Fruit fly (Drosophila melanogaster): ENCODE measurements around the gene CG42780.

Gene CG42780

dm6 chrX:7291850-7292499 is 40.0 kb downstream of the CG42780 start (continued):
- TF ChIP-seq Gsc (GFP tag; IDR thresholded peaks at IDR 0.05) (peak; percentile 33; the same call in 1 of the 2 replicates), al (GFP tag; IDR thresholded peaks at IDR 0.05) (no peak), E2f2 (GFP tag; IDR thresholded peaks at IDR 0.05) (peak; percentile 21; the same call in 1 of the 2 replicates), CG7556 (GFP tag; optimal IDR thresholded peaks at IDR 0.05) (peak; percentile 80), CG2116 (GFP tag; optimal IDR thresholded peaks at IDR 0.05) (peak; percentile 23), CG15601 (tag; optimal IDR thresholded peaks at IDR 0.05) (peak; percentile 81), H15 (GFP tag; IDR thresholded peaks at IDR 0.05) (no peak; the same call in 2 of the 3 replicates), zen2 (GFP tag; IDR thresholded peaks at IDR 0.05; ENCODE audit: partially characterized antibody) (no peak), ci (GFP tag; IDR thresholded peaks at IDR 0.05) (peak; percentile 64; the same call in 1 of the 3 replicates), fu2 (GFP tag; optimal IDR thresholded peaks at IDR 0.05) (no peak), Meics (GFP tag; optimal IDR thresholded peaks at IDR 0.05) (peak; percentile 22), CG2199 (GFP tag; IDR thresholded peaks at IDR 0.05) (no peak), CG12299 (tag; optimal IDR thresholded peaks at IDR 0.05) (peak; percentile 65), tgo (GFP tag; IDR thresholded peaks at IDR 0.05) (peak; percentile 68; the same call in 2 of the 3 replicates), CG17328 (GFP tag; IDR thresholded peaks at IDR 0.05) (peak; percentile 85), CG14441 (GFP tag; IDR thresholded peaks at IDR 0.05) (0 out of 2 replicates have a peak, but pooled peaks have one; percentile 47), Asciz (GFP tag; optimal IDR thresholded peaks at IDR 0.05) (peak; percentile 69), B-H2 (GFP tag; optimal IDR thresholded peaks at IDR 0.05) (no peak), lov (optimal IDR thresholded peaks at IDR 0.05) (no peak), lov (GFP tag; IDR thresholded peaks at IDR 0.05) (peak; percentile 73; the same call in 2 of the 3 replicates), ato (GFP tag; IDR thresholded peaks at IDR 0.05; ENCODE audit: partially characterized antibody) (no peak), gsb-n (tag; optimal IDR thresholded peaks at IDR 0.05) (peak; percentile 89), CoRest (tag; optimal IDR thresholded peaks at IDR 0.05) (peak; percentile 81), Taf1 (GFP tag; IDR thresholded peaks at IDR 0.05) (no peak), ttk (GFP tag; IDR thresholded peaks at IDR 0.05) (peak; percentile 35; the same call in 1 of the 2 replicates), CG11398 (GFP tag; optimal IDR thresholded peaks at IDR 0.05) (peak; percentile 18), CG10209 (GFP tag; optimal IDR thresholded peaks at IDR 0.05) (peak; percentile 76), schlank (tag; optimal IDR thresholded peaks at IDR 0.05) (no peak), CG15479 (GFP tag; optimal IDR thresholded peaks at IDR 0.05) (no peak), CG16815 (GFP tag; optimal IDR thresholded peaks at IDR 0.05) (peak; percentile 83), CG12104 (GFP tag; optimal IDR thresholded peaks at IDR 0.05) (peak; percentile 71), sr (GFP tag; IDR thresholded peaks at IDR 0.05) (no peak), HmgZ (tag; optimal IDR thresholded peaks at IDR 0.05) (peak; percentile 15), CG12744 (GFP tag; optimal IDR thresholded peaks at IDR 0.05) (peak; percentile 11), knrl (GFP tag; IDR thresholded peaks at IDR 0.05; ENCODE audit: partially characterized antibody) (no peak), H2.0 (GFP tag; IDR thresholded peaks at IDR 0.05) (peak; percentile 43; the same call in 1 of the 2 replicates), eve (GFP tag; optimal IDR thresholded peaks at IDR 0.05) (peak in 1 of 2 experiments; percentile 72), CG30431 (GFP tag; optimal IDR thresholded peaks at IDR 0.05) (peak; percentile 68), esg (GFP tag; conservative IDR thresholded peaks at IDR 0.05) (peak; percentile 59), Ravus (GFP tag; IDR thresholded peaks at IDR 0.05) (no peak), peb (GFP tag; IDR thresholded peaks at IDR 0.05) (peak; percentile 36; the same call in 1 of the 2 replicates), Antp (GFP tag; optimal IDR thresholded peaks at IDR 0.05) (peak; percentile 15), CG6689 (GFP tag; IDR thresholded peaks at IDR 0.05) (peak; percentile 74), en (GFP tag; optimal IDR thresholded peaks at IDR 0.05) (no peak), sob (GFP tag; IDR thresholded peaks at IDR 0.05) (peak; percentile 67; the same call in 1 of the 2 replicates), Doc3 (GFP tag; IDR thresholded peaks at IDR 0.05; ENCODE audit: partially characterized antibody) (no peak), row (GFP tag; IDR thresholded peaks at IDR 0.05) (peak; percentile 82), h (optimal IDR thresholded peaks at IDR 0.05) (no peak), abd-A (tag; optimal IDR thresholded peaks at IDR 0.05) (no peak), vvl (GFP tag; IDR thresholded peaks at IDR 0.05) (peak; percentile 92), mirr (GFP tag; optimal IDR thresholded peaks at IDR 0.05) (no peak)
